Worm (Caenorhabditis elegans): ENCODE results near the gene Y47D7A.2.

DNA sequence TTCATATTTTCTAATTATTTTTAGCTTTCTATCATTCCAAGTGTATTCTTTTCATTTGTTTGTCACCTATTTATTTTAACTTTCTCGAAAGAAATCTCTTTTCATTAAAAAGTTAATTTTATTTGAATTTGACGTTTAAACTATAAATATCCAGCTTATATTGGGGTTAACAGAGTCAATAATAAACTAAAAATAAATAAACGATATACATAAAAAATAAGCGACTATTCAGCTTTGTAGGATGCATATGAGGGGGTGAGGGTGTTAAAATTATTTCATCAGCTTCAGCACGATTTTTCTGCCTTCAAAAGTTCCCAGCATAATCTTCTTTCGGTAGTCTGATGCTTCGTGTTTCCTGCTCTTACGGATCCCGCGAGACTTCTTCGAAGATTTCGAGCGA, 46.4 kb upstream of the Y47D7A.2 start:
- TF ChIP-seq ceh-83 (GFP tag; optimal IDR thresholded peaks at IDR 0.05) (no peak), sem-2 (GFP tag; optimal IDR thresholded peaks at IDR 0.05) (no peak), ces-1 (GFP tag; optimal IDR thresholded peaks at IDR 0.05) (no peak), drap-1 (GFP tag; optimal IDR thresholded peaks at IDR 0.05) (no peak)
